Worm (Caenorhabditis elegans): ENCODE data around the gene T05E12.3.

ce11 chrV:17044500-17044899 lies 33.3 kb downstream of the T05E12.3 start, which contains the start of gene F28B1.2:
- TF ChIP-seq rcor-1 (GFP tag; IDR thresholded peaks at IDR 0.05) (no peak), ccch-3 (GFP tag; optimal IDR thresholded peaks at IDR 0.05) (no peak), rpc-1 (optimal IDR thresholded peaks at IDR 0.05) (no peak), rpc-1 (tag; optimal IDR thresholded peaks at IDR 0.05) (no peak), die-1 (tag; optimal IDR thresholded peaks at IDR 0.05) (no peak), ama-1 (optimal IDR thresholded peaks at IDR 0.05) (no peak), ama-1 (GFP tag; optimal IDR thresholded peaks at IDR 0.05) (no peak), mxl-1 (tag; optimal IDR thresholded peaks at IDR 0.05) (no peak), F37B4.10 (GFP tag; IDR thresholded peaks at IDR 0.05) (no peak), snpc-4 (GFP tag; optimal IDR thresholded peaks at IDR 0.05) (no peak), snpc-4 (tag; optimal IDR thresholded peaks at IDR 0.05) (no peak), lsy-27 (tag; optimal IDR thresholded peaks at IDR 0.05; ENCODE audit: borderline replicate concordance, insufficient read depth) (no peak), tbx-9 (tag; optimal IDR thresholded peaks at IDR 0.05; ENCODE audit: borderline replicate concordance) (no peak), lin-35 (GFP tag; optimal IDR thresholded peaks at IDR 0.05) (no peak), ceh-91 (GFP tag; IDR thresholded peaks at IDR 0.05) (no peak)
